Fruit fly (Drosophila melanogaster): Measurements from ENCODE around the gene CG42857.

Gene CG42857

DNA sequence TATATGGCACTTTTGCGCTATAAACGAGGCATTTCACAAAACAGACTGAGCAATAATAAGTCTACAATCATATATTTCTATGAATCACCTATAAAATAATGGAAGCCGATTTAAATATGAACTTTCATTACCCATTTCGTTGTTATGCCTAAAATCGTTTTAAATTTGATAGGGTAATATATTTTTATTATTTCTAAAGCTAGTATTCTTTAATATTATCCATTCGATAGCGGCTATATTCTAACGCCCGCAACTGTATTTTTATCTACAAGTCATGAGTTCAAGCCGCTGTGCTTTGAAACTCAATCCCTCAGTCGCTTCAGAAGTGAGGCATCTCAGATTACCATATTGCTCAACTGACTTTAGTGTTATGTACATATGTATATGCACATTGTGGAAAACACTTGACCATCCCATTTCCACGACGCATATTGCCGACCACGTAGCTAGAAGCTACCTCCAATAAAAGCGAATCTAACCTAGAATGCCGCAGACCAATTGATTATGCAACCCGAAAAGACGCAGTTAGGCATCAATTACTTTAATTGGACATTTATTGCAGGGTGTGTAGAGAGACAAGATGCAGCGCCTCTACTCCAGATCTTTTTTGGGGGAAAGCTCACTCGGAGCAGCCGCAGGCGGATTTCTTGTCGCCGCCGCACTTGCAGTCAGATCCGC is 37.6 kb downstream of the CG42857 start (continued):
- TF ChIP-seq fd64A (GFP tag; optimal IDR thresholded peaks at IDR 0.05) = no peak
- no peak for TF ChIP-seq CG2889 (GFP tag; IDR thresholded peaks at IDR 0.05)
- no peak for TF ChIP-seq Sox100B (GFP tag; optimal IDR thresholded peaks at IDR 0.05)
- no peak for TF ChIP-seq nerfin-2 (GFP tag; IDR thresholded peaks at IDR 0.05; ENCODE audit: partially characterized antibody)
- TF ChIP-seq Antp (GFP tag; optimal IDR thresholded peaks at IDR 0.05) = no peak
- no peak for TF ChIP-seq CG34224 (GFP tag; IDR thresholded peaks at IDR 0.05; ENCODE audit: partially characterized antibody)
- TF ChIP-seq row (GFP tag; IDR thresholded peaks at IDR 0.05) = peak; percentile 41; the same call in 1 of the 3 replicates
- TF ChIP-seq ems (GFP tag; optimal IDR thresholded peaks at IDR 0.05) = no peak

DNA sequence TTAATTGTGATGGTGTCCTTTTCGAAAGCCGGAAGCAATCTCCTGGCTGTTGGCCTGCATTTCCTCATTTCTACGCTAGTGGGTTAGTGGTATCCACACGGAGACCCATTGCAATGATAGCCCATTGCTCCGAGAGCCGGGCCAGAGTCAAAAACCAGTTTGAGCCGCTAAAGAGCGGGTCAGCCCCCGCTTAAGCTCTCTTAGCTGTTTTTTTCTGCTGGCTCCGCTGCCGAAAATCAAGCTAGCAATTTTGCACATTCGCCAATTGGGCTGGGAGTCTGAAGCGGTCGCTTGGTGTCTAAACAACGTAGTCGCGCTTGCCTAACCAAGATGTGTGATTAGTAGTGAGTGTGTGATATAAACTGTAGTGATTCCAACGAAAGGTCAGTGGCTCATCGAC is 41.2 kb downstream of the CG42857 start, which contains the start of gene CG12947:
CG12947 (plus strand) TSS at position 301 of the 400 bp plus-strand sequence.
- TF ChIP-seq Med (GFP tag) (peak; percentile 51), Dbx (GFP tag; IDR thresholded peaks at IDR 0.05) (0 out of 3 replicates have a peak, but pooled peaks have one; percentile 14), crp (GFP tag; optimal IDR thresholded peaks at IDR 0.05) (no peak), Usf (GFP tag; optimal IDR thresholded peaks at IDR 0.05) (no peak), Scr (GFP tag; IDR thresholded peaks at IDR 0.05; ENCODE audit: partially characterized antibody) (peak; percentile 11; the same call in 1 of the 2 replicates), chm (GFP tag; IDR thresholded peaks at IDR 0.05) (0 out of 2 replicates have a peak, but pooled peaks have one; percentile 12), Xbp1 (GFP tag; optimal IDR thresholded peaks at IDR 0.05) (no peak), CG34422 (GFP tag; IDR thresholded peaks at IDR 0.05) (0 out of 3 replicates have a peak, but pooled peaks have one; percentile 16), CG3163 (GFP tag; optimal IDR thresholded peaks at IDR 0.05) (peak; percentile 26), CG9932 (GFP tag; IDR thresholded peaks at IDR 0.05) (0 out of 2 replicates have a peak, but pooled peaks have one; percentile 11), CG6175 (GFP tag; IDR thresholded peaks at IDR 0.05) (0 out of 3 replicates have a peak, but pooled peaks have one; percentile 45), psq (GFP tag; optimal IDR thresholded peaks at IDR 0.05) (no peak), chif (GFP tag; optimal IDR thresholded peaks at IDR 0.05) (no peak), Drgx (GFP tag; IDR thresholded peaks at IDR 0.05) (0 out of 2 replicates have a peak, but pooled peaks have one; percentile 21)

DNA sequence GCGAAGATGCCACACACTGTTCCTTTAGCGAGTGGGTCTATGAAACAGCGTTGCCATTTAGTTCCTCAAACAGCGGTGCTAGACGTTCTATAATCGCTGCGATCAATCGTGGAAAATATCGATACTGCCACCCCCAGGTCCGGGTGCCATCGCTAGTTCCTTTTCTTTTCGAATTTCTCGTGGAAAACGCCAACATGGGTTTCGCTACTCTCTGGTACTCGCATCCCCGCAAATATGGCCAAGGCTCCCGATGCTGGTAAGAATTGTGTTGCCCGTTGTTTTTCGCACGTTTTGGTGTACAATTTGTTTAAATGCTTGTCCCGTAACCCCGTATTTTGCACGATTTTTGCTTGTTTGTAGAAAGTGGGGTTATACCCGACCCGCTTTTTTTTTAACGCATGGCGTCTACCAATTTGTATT is 43.0 kb downstream of the CG42857 start, which contains the start of gene RpS29:
RpS29 (plus strand) TSS at position 102 of the 420 bp plus-strand sequence.
- no peak for TF ChIP-seq z (GFP tag; IDR thresholded peaks at IDR 0.05)
- peak; percentile 39 for TF ChIP-seq zen (tag; optimal IDR thresholded peaks at IDR 0.05)
- TF ChIP-seq CG18599 (GFP tag; optimal IDR thresholded peaks at IDR 0.05) = peak; percentile 86
- 0 out of 2 replicates have a peak, but pooled peaks have one; percentile 33 for TF ChIP-seq Drgx (GFP tag; IDR thresholded peaks at IDR 0.05)
- peak; percentile 24 for TF ChIP-seq CG5180 (GFP tag; optimal IDR thresholded peaks at IDR 0.05)
- TF ChIP-seq CG9437 (GFP tag; optimal IDR thresholded peaks at IDR 0.05) = no peak
- peak; percentile 10 for TF ChIP-seq ATbp (GFP tag; optimal IDR thresholded peaks at IDR 0.05)
- TF ChIP-seq CG1233 (GFP tag; optimal IDR thresholded peaks at IDR 0.05) = peak; percentile 60
- peak; percentile 50 for TF ChIP-seq Hr3 (GFP tag; optimal IDR thresholded peaks at IDR 0.05)
- TF ChIP-seq Dad (GFP tag; optimal IDR thresholded peaks at IDR 0.05) = peak; percentile 84
- TF ChIP-seq CG16779 (GFP tag; IDR thresholded peaks at IDR 0.05) = peak; percentile 67
- no peak for TF ChIP-seq D19B (GFP tag; optimal IDR thresholded peaks at IDR 0.05)
- TF ChIP-seq Neu2 (GFP tag; optimal IDR thresholded peaks at IDR 0.05; ENCODE audit: borderline replicate concordance) = peak; percentile 56
- peak; percentile 87 for TF ChIP-seq CG4328 (GFP tag; optimal IDR thresholded peaks at IDR 0.05)
- TF ChIP-seq zfh2 (GFP tag; optimal IDR thresholded peaks at IDR 0.05) = peak; percentile 87
- peak; percentile 84 for TF ChIP-seq CG8944 (GFP tag; optimal IDR thresholded peaks at IDR 0.05)
- TF ChIP-seq CG8281 (tag; optimal IDR thresholded peaks at IDR 0.05) = peak; percentile 8
- TF ChIP-seq CG32532 (GFP tag; IDR thresholded peaks at IDR 0.05) = peak; percentile 89
- TF ChIP-seq CG12236 (GFP tag; optimal IDR thresholded peaks at IDR 0.05) = peak; percentile 42
- no peak for TF ChIP-seq CG15073 (GFP tag; optimal IDR thresholded peaks at IDR 0.05)
- peak; percentile 76 for TF ChIP-seq Max (GFP tag; optimal IDR thresholded peaks at IDR 0.05)
- TF ChIP-seq CG14965 (GFP tag; optimal IDR thresholded peaks at IDR 0.05; ENCODE audit: borderline replicate concordance) = peak; percentile 21
- TF ChIP-seq BEAF-32 (GFP tag; optimal IDR thresholded peaks at IDR 0.05) = peak; percentile 98
- peak; percentile 61; the same call in 2 of the 3 replicates for TF ChIP-seq sr (GFP tag; IDR thresholded peaks at IDR 0.05)
- peak; percentile 58 for TF ChIP-seq lbe (GFP tag; optimal IDR thresholded peaks at IDR 0.05)
- peak; percentile 93 for TF ChIP-seq CG34224 (GFP tag; IDR thresholded peaks at IDR 0.05; ENCODE audit: partially characterized antibody)

Data from whole organism, embryonic.